Fruit fly (Drosophila melanogaster) whole organism: ENCODE data around the gene Tsp86D.

ENCODE experiments used
- CG8478 ChIP-seq: fragments of >200 bp; optimal IDR thresholded peaks from 2 replicates; lab custom pipeline; 2018; ENCODE audit warnings: inconsistent platforms
- Dll ChIP-seq: fragments of >200 bp; optimal IDR thresholded peaks from 2 replicates; lab custom pipeline; 2017
- EcR ChIP-seq, 2 experiments: fragments of >200 bp; optimal IDR thresholded peaks; 2 replicates each; lab custom pipeline; 2017; ENCODE audit warnings: missing biosample characterization in 2 of 2, missing genetic modification characterization in 2 of 2, missing genetic modification reagents in 2 of 2
- pan ChIP-seq: fragments of >200 bp; optimal IDR thresholded peaks from 2 replicates; lab custom pipeline; 2017
- psq ChIP-seq: fragments of >200 bp; optimal IDR thresholded peaks from 2 replicates; lab custom pipeline; 2017
- usp ChIP-seq: fragments of >200 bp; optimal IDR thresholded peaks from 2 replicates; lab custom pipeline; 2017; ENCODE audit warnings: missing biosample characterization, missing genetic modification characterization, mixed read lengths

Gene Tsp86D

DNA sequence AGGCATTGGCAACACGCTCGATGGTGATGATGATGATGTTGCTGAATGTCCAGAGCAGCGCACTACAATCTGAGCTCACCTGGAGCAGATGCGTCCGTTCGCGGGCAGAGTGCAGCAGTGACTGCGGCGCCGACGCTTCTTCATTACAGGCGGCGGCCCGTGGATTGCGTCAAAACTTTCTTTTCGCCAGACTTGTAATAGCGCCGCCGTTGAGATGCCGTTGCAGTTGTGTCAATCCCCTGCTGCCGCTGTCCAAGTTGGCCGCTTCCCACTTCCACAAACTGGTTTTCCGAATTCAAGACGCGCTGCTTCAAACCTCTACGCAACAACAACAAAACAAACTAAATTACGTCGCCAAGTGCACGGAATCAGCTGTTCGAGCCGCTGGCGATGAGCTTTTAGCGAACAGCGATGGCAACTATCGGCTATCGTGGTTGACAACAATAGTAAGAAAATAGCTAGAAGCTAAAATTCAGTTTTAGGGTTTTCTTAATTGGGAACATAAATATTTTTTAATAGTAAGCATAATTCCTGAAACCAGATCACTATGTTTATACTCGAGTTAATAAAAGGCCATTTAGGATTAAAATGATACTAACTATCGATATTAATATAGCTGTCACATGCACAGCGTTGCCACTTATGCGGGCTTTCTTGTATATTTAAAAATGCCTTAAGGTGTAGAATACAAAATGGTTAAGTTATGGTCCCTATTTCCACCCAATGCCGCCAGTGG is 13.5 kb downstream of the Tsp86D start, which contains the start of gene Tpc1:
Gene Tpc1 (minus strand): TSS at position 365 of the 736 bp plus-strand sequence.
- TF ChIP-seq pan (lab: Kevin White, UChicago) (no peak), Dll (lab: Kevin White, UChicago) (peak; percentile 29)

DNA sequence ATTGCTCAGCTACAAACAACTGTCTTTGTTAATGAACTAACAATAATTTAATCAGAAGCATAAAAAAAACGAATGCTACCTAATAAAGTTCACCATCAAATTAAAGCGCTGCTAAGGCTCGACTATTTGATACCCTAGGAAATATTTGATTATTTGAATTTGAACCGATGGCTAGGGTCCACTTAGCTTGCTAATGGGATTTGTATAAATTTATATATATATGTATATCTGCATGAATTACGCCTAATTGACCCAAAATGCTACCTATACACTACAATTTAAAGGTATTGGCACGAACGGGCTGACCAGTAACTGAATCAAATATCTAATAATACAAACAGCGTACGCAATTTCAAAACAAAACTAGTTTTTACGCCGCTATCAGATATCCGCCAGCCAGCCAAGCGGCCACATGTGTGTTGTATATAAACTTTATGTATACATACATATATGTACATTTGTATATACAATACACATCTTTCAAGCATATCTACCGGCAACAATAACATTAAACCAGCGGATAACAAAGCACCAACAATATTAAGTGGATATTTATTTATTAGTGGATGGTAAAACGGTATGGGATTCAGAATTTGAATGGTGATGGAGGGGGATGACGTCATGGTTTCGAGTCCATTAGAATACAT is 15.6 kb downstream of the Tsp86D start:
- no peak for TF ChIP-seq psq (lab: Kevin White, UChicago)
- no peak for TF ChIP-seq EcR (GFP tag; optimal IDR thresholded peaks at IDR 0.05; lab: Kevin White, UChicago)
- TF ChIP-seq CG8478 (lab: Kevin White, UChicago) = no peak
- no peak for TF ChIP-seq pan (lab: Kevin White, UChicago)
- no peak for TF ChIP-seq usp (GFP tag; lab: Kevin White, UChicago)
- no peak for TF ChIP-seq Dll (lab: Kevin White, UChicago)

DNA sequence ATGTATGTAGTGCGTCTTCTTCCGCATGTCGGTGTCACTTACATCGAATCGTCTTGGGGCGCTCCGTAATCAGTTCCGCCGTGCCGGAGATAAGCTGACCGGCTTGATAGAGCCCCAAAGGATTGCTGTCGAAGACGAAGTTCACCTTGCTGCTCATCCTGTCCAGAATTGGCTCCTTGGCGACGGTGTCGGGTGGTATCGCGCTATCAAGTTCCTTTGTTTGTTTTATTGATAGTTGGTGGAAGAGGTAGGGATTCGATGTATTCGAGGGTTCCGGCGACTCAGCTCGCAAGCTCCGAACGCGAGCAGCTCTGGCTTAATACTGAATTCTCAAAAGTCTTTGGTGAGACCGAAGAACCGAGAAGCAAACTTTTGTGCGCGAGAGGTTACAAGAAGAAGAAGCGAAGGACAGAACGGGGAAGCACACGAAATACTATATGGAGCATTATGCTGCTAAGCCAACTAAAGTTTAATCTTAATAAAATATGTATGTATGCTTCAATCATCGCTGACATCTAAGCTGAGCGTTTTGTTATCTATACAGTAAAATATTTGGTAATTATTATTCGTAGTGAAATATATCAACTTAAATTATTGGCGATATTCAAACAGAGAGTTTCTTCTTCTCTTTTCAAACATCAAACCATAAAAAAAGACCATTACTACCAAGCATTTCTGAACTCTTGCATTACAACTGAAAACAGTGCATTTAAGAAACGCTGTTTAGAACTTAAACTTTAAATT is 16.3 kb downstream of the Tsp86D start, which contains the start of gene CG14696:
Gene CG14696 (minus strand): TSS at position 324 of the 744 bp plus-strand sequence.
- TF ChIP-seq CG8478 (lab: Kevin White, UChicago) (no peak), Dll (lab: Kevin White, UChicago) (no peak), EcR (GFP tag; optimal IDR thresholded peaks at IDR 0.05; lab: Kevin White, UChicago) (no peak), psq (lab: Kevin White, UChicago) (no peak), usp (GFP tag; lab: Kevin White, UChicago) (no peak), pan (lab: Kevin White, UChicago) (no peak)

DNA sequence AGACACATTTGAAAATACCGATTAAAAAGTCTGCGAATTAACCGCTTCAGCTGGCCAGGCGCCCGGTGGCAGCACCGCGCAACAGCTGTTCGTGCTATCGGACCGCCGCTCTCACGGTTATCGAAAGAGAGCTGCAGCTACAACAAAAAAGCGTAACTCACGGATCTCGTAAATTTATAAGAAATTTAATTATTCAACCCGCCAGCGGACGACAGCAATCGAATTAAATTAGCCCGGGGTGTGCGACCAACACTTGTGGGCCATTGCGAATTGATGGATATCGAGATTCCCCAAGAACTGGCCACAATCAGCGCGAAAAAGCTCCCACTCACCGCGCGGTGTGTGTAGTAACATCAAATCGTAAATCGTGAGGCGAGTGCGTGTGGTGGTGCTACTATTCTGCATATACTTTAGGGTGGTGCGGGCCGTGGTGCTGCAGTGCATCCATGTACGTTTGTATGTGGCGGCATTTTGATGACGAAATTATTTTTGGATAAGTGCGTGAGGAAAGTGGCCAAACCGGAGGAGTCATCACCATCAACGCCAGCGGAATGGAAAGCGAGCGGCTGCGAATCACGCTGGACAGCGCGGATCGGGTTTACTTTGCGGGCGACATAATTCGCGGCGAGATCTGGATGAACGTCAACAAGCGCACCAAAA is 17.0 kb downstream of the Tsp86D start, which contains the start of gene Leash:
Gene Leash (plus strand): TSS at position 119 of the 660 bp plus-strand sequence.
- TF ChIP-seq pan (lab: Kevin White, UChicago) = no peak
- no peak for TF ChIP-seq psq (lab: Kevin White, UChicago)
- TF ChIP-seq EcR (GFP tag; optimal IDR thresholded peaks at IDR 0.05; lab: Kevin White, UChicago) = no peak
- TF ChIP-seq CG8478 (lab: Kevin White, UChicago) = no peak
- peak; percentile 26 for TF ChIP-seq Dll (lab: Kevin White, UChicago)

DNA sequence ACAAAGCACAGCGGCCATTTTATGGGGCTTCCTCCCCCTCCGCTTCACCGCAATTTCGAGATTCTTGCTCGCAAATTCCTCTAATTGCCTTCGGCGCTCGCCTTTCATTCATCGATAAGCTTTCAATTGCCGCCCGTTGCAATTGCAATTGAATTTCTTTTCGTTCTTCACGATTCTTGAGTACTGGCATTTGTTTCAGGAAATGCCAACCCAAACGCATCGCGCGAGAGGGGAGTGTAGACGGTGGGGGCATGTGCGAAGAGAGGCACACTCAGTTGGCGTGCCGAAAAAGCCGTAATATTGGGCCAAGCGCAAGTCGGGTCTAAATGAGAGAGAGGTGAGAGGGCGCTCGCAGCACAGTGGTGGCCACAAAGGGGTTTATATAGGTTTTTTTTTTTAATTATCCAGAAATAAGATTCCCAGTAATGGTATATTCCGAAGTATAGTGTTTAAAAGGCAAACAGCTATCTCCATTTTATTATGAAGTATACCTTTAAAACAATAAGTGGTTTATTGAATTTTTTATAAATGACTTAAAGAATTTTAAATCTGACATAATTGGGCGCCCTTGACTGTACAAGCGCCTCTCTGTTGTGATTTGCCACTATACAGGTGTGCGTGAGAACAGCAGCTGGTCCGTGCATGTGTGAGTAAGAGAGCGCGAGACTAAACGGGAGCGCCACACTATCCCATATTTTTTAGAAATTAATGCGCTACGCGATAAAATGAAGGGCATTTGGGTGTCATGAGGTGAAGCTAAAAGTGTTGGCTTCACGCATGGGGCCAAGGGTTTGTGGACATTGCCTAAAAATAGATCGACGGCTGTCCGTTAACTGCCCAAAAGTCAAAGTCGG is 18.2 kb downstream of the Tsp86D start:
- TF ChIP-seq Dll (lab: Kevin White, UChicago) = peak; percentile 87
- TF ChIP-seq EcR (GFP tag; optimal IDR thresholded peaks at IDR 0.05; lab: Kevin White, UChicago) = no peak

DNA sequence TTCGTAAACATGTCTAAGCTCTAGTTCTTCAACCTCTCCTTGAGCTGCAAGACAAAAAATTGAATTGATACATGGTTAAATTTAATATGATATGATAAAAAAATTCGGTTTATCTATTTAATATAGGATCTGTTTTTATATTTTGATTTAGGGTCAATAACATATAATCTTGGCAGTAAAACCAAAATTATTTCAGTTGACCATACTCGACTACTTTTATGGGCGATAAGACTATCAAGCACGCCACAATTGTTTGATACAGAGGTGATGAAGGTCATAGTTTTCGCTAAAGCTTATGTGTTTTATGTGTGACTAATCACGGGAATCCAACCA is 19.8 kb downstream of the Tsp86D start:
- TF ChIP-seq Dll (lab: Kevin White, UChicago) (no peak), CG8478 (lab: Kevin White, UChicago) (no peak), usp (GFP tag; lab: Kevin White, UChicago) (no peak), psq (lab: Kevin White, UChicago) (no peak), pan (lab: Kevin White, UChicago) (no peak), EcR (GFP tag; optimal IDR thresholded peaks at IDR 0.05; lab: Kevin White, UChicago) (no peak)

DNA sequence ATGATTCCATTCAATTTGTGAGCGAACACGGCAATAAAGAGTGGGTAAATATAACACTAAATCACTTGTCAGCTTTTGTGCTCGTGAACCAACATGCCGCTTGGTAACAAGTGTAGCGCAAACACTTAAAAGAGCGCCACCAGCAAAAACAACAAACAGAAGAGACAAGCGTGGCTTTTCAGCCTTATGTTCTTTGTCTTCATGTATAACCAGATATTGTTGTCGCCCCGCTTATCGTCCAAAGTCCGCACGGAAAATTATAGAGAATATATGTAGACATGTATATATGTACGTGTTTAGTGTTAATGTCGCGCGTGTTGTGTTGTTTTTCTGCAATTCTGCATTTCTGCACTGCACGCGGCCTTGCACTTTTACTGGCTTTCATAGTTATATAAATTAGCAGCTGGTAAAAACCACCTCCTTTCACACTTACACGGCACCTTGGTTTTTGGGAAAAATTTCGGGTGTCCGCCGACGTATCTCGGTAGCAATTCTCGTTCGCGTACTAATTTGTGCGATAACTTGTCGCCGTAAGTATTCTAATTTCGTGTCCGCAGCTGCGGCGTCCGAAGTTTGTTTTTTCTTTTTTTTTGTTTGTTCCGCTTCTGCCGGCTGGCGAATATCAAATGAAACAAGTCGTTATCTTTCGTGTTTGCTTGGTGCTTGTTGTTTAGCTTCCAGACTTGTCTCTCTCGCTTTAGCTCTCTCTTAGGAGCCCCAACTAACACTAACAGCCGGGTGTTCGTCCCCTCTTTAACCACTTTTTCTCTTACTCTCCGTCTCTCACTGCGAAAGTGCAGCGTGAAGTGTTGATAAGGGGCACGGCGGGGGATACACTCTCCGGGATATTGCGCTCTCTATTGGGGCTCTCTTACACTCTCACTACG is 20.4 kb downstream of the Tsp86D start:
- TF ChIP-seq pan (lab: Kevin White, UChicago) (no peak), EcR (GFP tag; optimal IDR thresholded peaks at IDR 0.05; lab: Kevin White, UChicago) (no peak), Dll (lab: Kevin White, UChicago) (peak; percentile 80)

DNA sequence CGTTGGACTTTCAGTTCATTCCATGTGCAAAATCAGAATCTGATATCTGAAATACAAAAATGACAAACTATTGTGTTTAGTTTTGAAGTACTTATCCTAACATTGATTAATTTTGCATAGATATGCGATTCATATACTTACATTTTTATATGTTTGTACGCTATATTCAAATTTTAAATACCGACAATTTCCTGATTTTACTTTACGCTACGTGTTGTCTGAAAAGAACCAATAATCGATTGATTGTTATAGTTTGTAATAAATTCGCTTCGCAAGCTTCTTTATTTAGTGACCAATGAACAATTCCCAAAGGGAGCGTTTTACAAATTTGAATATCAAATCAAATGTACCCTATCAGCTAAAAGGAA is 21.0 kb downstream of the Tsp86D start, which contains the start of gene Ak3:
Gene Ak3 (minus strand): TSS at position 69 of the 368 bp plus-strand sequence.
- no peak for TF ChIP-seq Dll (lab: Kevin White, UChicago)
- no peak for TF ChIP-seq psq (lab: Kevin White, UChicago)
- TF ChIP-seq CG8478 (lab: Kevin White, UChicago) = no peak
- TF ChIP-seq usp (GFP tag; lab: Kevin White, UChicago) = no peak
- no peak for TF ChIP-seq EcR (GFP tag; optimal IDR thresholded peaks at IDR 0.05; lab: Kevin White, UChicago)
- TF ChIP-seq pan (lab: Kevin White, UChicago) = no peak

DNA sequence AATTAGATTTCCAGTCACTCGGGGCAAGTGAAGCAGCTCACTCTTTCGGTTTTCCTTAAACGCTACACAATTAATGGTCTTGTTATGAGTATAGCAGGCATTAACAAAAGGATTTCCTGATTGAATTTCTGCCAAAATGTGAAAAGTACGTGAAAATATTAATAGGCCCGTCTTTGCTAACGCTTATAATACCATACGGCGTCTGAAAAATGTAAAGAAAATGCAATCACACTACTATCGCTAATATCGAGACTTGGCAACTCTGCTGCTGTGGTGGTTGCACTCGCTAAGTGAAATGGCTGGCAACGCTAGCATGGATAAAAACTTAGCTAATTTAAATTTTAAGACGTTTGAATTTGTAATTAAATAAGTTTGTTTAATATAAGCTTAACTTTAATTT is 24.8 kb downstream of the Tsp86D start, which contains the start of gene CG6621:
Gene CG6621 (minus strand): TSS at position 205 of the 400 bp plus-strand sequence.
- TF ChIP-seq psq (lab: Kevin White, UChicago) = no peak
- no peak for TF ChIP-seq EcR (GFP tag; optimal IDR thresholded peaks at IDR 0.05; lab: Kevin White, UChicago)
- no peak for TF ChIP-seq Dll (lab: Kevin White, UChicago)
- TF ChIP-seq pan (lab: Kevin White, UChicago) = no peak
- no peak for TF ChIP-seq CG8478 (lab: Kevin White, UChicago)
- TF ChIP-seq usp (GFP tag; lab: Kevin White, UChicago) = no peak
